Worm (Caenorhabditis elegans): ENCODE data around the gene scd-1.

scd-1 gene

ce11 chrX:12509334-12509944 is 16.1 kb downstream of the scd-1 start:
- TF ChIP-seq ztf-11 (tag; optimal IDR thresholded peaks at IDR 0.05) (no peak), elt-3 (tag; optimal IDR thresholded peaks at IDR 0.05) (peak in 1 of 3 experiments; percentile 44), lin-39 (tag; optimal IDR thresholded peaks at IDR 0.05) (peak; percentile 21), jun-1 (tag; optimal IDR thresholded peaks at IDR 0.05) (peak; percentile 48), nhr-12 (tag; optimal IDR thresholded peaks at IDR 0.05) (no peak), egl-5 (tag; optimal IDR thresholded peaks at IDR 0.05) (peak; percentile 88), nhr-23 (tag; optimal IDR thresholded peaks at IDR 0.05) (peak; percentile 72), pha-4 (tag; optimal IDR thresholded peaks at IDR 0.05) (peak; percentile 76), pqm-1 (tag; optimal IDR thresholded peaks at IDR 0.05) (peak; percentile 92), ama-1 (optimal IDR thresholded peaks at IDR 0.05) (peak; percentile 15), mdl-1 (tag; optimal IDR thresholded peaks at IDR 0.05) (no peak), nfya-1 (tag; optimal IDR thresholded peaks at IDR 0.05; ENCODE audit: insufficient read depth) (peak; percentile 37), elt-2 (tag; optimal IDR thresholded peaks at IDR 0.05) (peak; percentile 99), snpc-4 (tag; optimal IDR thresholded peaks at IDR 0.05) (peak; percentile 18), nhr-43 (tag; optimal IDR thresholded peaks at IDR 0.05; ENCODE audit: poor library complexity, severe bottlenecking) (peak; percentile 55), elt-1 (tag; optimal IDR thresholded peaks at IDR 0.05) (peak; percentile 61), nhr-237 (tag; optimal IDR thresholded peaks at IDR 0.05) (no peak), nhr-25 (tag; optimal IDR thresholded peaks at IDR 0.05) (peak; percentile 50), skn-1 (tag; optimal IDR thresholded peaks at IDR 0.05) (peak; percentile 26)

- TF ChIP-seq nhr-237 (tag; optimal IDR thresholded peaks at IDR 0.05) (no peak), lin-15B (tag; optimal IDR thresholded peaks at IDR 0.05) (no peak), lsy-12 (tag; optimal IDR thresholded peaks at IDR 0.05) (peak; percentile 19)
Measured at ce11 chrX:12503288-12503803, 22.2 kb downstream of the scd-1 start, which contains the start of gene sdz-19. Gene sdz-19 (minus strand): TSS chrX:12503338.

- TF ChIP-seq egl-27 (tag; optimal IDR thresholded peaks at IDR 0.05) (peak; percentile 45), nhr-25 (tag; optimal IDR thresholded peaks at IDR 0.05) (peak; percentile 88), snpc-4 (tag; optimal IDR thresholded peaks at IDR 0.05) (no peak), ama-1 (optimal IDR thresholded peaks at IDR 0.05) (no peak), nhr-67 (tag; optimal IDR thresholded peaks at IDR 0.05) (no peak), egl-5 (tag; optimal IDR thresholded peaks at IDR 0.05) (no peak), aly-2 (tag; optimal IDR thresholded peaks at IDR 0.05) (no peak), nhr-11 (tag; optimal IDR thresholded peaks at IDR 0.05) (no peak), elt-1 (tag; optimal IDR thresholded peaks at IDR 0.05) (peak; percentile 94), ceh-28 (tag; optimal IDR thresholded peaks at IDR 0.05) (peak; percentile 77), elt-3 (tag; optimal IDR thresholded peaks at IDR 0.05) (peak in 2 of 3 experiments; percentile 4 to 84), R02D3.7 (tag; optimal IDR thresholded peaks at IDR 0.05) (peak; percentile 50), nhr-23 (tag; optimal IDR thresholded peaks at IDR 0.05) (peak; percentile 94), pqm-1 (tag; optimal IDR thresholded peaks at IDR 0.05) (peak; percentile 100), nhr-43 (tag; optimal IDR thresholded peaks at IDR 0.05; ENCODE audit: poor library complexity, severe bottlenecking) (peak; percentile 96), nhr-12 (tag; optimal IDR thresholded peaks at IDR 0.05) (no peak), jun-1 (tag; optimal IDR thresholded peaks at IDR 0.05) (peak; percentile 94), tbx-2 (tag; optimal IDR thresholded peaks at IDR 0.05) (peak; percentile 47), fos-1 (tag; optimal IDR thresholded peaks at IDR 0.05) (peak; percentile 77), lin-39 (tag; optimal IDR thresholded peaks at IDR 0.05) (no peak), ztf-4 (tag; optimal IDR thresholded peaks at IDR 0.05) (peak; percentile 3), mdl-1 (tag; optimal IDR thresholded peaks at IDR 0.05) (peak; percentile 2), lsy-12 (tag; optimal IDR thresholded peaks at IDR 0.05) (peak; percentile 88), pha-4 (tag; optimal IDR thresholded peaks at IDR 0.05) (peak; percentile 69), unc-39 (tag; optimal IDR thresholded peaks at IDR 0.05) (no peak), nhr-28 (tag; optimal IDR thresholded peaks at IDR 0.05) (no peak), fkh-2 (tag; optimal IDR thresholded peaks at IDR 0.05) (no peak), elt-2 (tag; optimal IDR thresholded peaks at IDR 0.05) (peak; percentile 99)
Measured at ce11 chrX:12500777-12501176, 24.8 kb downstream of the scd-1 start.

ce11 chrX:12492467-12492866 is 33.1 kb downstream of the scd-1 start, which contains the start of gene lips-1:
Gene lips-1 (plus strand): TSS chrX:12492767.
- no peak for TF ChIP-seq snpc-4 (tag; optimal IDR thresholded peaks at IDR 0.05)
- no peak for TF ChIP-seq nhr-77 (tag; optimal IDR thresholded peaks at IDR 0.05)
- TF ChIP-seq nhr-12 (tag; optimal IDR thresholded peaks at IDR 0.05): no peak
- TF ChIP-seq mdl-1 (tag; optimal IDR thresholded peaks at IDR 0.05): no peak
- TF ChIP-seq lin-39 (tag; optimal IDR thresholded peaks at IDR 0.05): no peak
- no peak for TF ChIP-seq hmg-11 (tag; optimal IDR thresholded peaks at IDR 0.05)
- TF ChIP-seq egl-5 (tag; optimal IDR thresholded peaks at IDR 0.05): no peak

Data from whole organism, L3 larva.